Worm (Caenorhabditis elegans): ENCODE measurements around the gene W08E12.6.

W08E12.6 gene

DNA sequence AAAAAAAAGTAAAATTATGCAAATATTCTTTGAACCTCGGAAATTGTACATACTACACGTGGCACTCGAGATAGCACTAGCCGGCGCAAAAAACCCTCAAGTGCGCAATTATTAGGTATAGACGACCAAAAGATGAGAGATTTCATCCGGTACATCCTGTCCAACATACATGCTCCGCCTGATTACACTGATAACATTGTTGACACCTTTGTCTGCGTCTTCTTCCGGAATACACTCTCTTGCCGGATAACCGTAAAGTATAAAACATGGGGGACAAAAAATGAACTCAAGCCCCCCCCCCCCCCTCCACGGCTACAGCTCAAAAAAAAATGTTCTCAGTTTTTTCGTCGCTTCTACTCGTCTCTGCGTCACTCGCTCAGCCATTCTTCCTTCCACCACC is at the start of gene W08E12.6:
Gene W08E12.6 (plus strand): TSS at position 301 of the 400 bp plus-strand sequence.
- TF ChIP-seq him-1 (tag; optimal IDR thresholded peaks at IDR 0.05) (no peak), dao-5 (tag; optimal IDR thresholded peaks at IDR 0.05) (no peak), W03F9.2 (tag; optimal IDR thresholded peaks at IDR 0.05) (no peak)

DNA sequence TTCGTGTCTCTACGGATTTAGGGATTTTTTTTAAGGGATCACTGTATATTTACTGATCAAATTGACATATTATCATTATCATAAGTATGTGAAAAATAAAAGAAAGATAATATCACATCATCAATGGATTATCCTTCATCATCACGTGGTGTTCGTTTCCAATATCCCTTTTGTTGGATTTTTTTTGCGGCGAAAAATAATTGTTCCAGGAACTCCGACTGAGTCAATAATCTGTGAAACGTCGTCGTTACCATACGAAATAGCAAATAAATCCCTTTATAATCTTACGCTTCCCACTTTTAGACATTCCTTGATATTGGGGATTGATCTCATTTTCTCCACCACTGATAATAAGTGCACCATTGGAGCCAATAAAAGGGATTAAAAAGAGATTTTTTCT is 48.4 kb upstream of the W08E12.6 start:
- TF ChIP-seq W03F9.2 (tag; optimal IDR thresholded peaks at IDR 0.05) = no peak
- no peak for TF ChIP-seq him-1 (tag; optimal IDR thresholded peaks at IDR 0.05)
- no peak for TF ChIP-seq dao-5 (tag; optimal IDR thresholded peaks at IDR 0.05)

DNA sequence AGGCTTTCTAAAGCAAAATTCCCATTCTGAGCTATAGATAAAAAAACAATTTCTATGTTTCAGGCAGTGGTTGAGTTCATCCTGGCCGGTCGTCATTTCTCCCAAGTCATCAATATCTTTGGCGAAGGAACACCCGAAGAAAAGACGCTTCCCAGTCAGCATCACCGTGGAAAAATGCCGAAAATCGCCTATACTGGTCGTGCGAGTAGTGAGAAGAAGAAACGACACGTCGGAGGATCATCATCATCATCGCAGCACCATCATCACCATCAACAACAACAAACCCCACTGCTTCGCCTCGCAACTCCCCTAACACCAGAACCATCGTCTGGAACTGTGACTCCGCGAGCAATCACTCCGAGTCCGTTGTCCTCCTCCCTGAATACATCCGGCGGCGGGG is 46.8 kb upstream of the W08E12.6 start:
- TF ChIP-seq dao-5 (tag; optimal IDR thresholded peaks at IDR 0.05) (no peak), W03F9.2 (tag; optimal IDR thresholded peaks at IDR 0.05) (no peak), him-1 (tag; optimal IDR thresholded peaks at IDR 0.05) (no peak)

DNA sequence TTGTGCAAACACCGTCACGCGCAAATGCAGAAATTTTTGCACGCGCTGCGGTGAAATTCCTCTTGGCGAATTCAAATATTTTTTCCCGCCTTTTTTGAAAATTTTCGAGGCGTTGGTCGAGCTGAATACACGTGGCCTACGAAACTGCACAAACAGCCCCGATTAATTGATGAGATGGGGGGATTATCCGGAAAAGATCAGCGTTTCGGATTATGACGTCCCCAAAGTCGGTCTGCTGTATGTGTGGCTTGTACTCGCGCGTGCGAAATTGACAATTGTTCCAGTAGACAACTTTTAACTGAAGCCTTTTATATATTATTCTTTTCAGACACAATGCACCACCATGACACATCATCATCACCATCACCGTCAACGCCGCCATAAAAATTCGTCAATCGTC is 46.4 kb upstream of the W08E12.6 start:
- no peak for TF ChIP-seq W03F9.2 (tag; optimal IDR thresholded peaks at IDR 0.05)
- TF ChIP-seq him-1 (tag; optimal IDR thresholded peaks at IDR 0.05) = no peak
- TF ChIP-seq dao-5 (tag; optimal IDR thresholded peaks at IDR 0.05) = no peak

DNA sequence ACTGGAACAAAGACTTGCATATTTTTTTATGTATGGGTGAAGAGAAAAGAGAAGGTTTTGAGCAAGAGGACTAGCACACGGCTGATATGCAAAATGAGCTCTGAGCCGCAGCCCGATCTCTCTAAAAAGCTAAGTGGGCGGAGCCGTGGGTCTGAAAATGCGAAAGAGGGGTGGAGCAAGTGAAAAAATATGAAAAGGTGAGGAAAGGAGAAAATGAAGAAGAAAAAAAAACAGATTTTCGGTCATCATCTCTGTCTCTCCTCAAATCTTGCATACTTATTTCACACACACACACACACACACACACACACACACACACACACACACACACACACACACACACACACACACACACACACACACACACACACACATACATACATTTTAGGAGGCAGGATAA is 44.0 kb upstream of the W08E12.6 start, which contains the start of gene dmd-9:
Gene dmd-9 (minus strand): TSS at position 101 of the 400 bp plus-strand sequence.
- no peak for TF ChIP-seq W03F9.2 (tag; optimal IDR thresholded peaks at IDR 0.05)
- TF ChIP-seq him-1 (tag; optimal IDR thresholded peaks at IDR 0.05) = no peak
- TF ChIP-seq dao-5 (tag; optimal IDR thresholded peaks at IDR 0.05) = no peak

DNA sequence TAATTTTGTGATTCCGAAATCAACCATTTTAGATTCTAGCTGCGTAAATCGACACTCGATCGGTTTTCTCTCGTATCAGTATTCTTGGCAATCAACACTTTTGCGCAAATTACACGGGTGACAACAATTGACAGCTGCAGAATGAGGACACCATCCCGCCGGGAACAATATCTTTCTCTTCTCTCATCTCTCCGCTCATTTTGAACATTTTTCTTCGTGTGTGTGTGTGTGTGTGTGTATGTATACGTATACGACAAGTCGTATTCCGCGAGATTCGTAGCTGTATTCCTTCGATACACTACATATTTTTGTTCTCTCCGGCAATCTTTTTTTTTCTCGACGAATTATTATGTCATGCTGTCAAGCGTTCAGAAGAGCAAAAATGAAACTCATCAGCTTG is 41.5 kb upstream of the W08E12.6 start:
- TF ChIP-seq dao-5 (tag; optimal IDR thresholded peaks at IDR 0.05) = no peak
- TF ChIP-seq him-1 (tag; optimal IDR thresholded peaks at IDR 0.05) = no peak
- no peak for TF ChIP-seq W03F9.2 (tag; optimal IDR thresholded peaks at IDR 0.05)

ce11 chrIV:3258528-3258927 is 39.9 kb upstream of the W08E12.6 start, which contains the start of gene T26C12.1:
T26C12.1 (plus strand) TSS chrIV:3258910.
- TF ChIP-seq W03F9.2 (tag; optimal IDR thresholded peaks at IDR 0.05) = no peak
- no peak for TF ChIP-seq him-1 (tag; optimal IDR thresholded peaks at IDR 0.05)
- no peak for TF ChIP-seq dao-5 (tag; optimal IDR thresholded peaks at IDR 0.05)

DNA sequence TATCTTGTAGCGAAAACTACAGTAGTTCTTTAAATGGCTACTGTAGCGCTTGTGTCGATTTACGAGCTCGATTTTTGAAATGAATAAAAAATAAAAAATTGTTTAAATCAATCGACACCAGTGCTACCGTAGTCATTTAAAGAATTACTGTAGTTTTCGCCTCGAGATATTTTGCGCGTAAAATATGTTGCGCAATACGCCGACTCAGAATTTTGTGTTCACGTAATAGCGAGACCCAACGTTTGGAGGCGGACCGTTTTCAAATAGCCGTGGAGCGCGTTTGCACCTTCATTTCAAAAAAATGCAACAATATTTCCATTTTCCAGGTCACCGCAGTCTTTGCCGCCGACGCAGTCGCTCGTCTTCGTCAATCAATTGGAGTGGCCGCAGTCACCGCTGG is 38.2 kb upstream of the W08E12.6 start:
- TF ChIP-seq dao-5 (tag; optimal IDR thresholded peaks at IDR 0.05) (no peak), him-1 (tag; optimal IDR thresholded peaks at IDR 0.05) (no peak), W03F9.2 (tag; optimal IDR thresholded peaks at IDR 0.05) (no peak)

DNA sequence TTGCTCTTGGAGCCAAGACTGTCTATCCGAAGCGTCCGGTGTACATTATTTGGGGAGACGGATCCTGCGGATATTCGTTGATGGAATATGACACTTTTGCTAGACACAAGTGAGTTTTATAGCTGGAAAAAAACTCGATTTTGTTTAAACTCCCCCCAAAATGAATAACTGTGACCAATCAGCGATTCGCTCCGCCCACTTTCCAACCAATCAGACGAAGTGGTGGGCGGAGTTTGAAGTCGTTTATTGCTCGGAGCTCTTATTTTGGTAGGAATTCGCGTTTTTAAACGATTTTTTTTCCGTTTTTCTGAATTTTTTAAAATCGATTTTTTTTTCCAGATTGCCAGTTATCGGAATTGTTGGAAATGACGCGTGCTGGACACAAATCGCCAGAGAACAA is 36.6 kb upstream of the W08E12.6 start:
- TF ChIP-seq dao-5 (tag; optimal IDR thresholded peaks at IDR 0.05) (no peak), him-1 (tag; optimal IDR thresholded peaks at IDR 0.05) (no peak), W03F9.2 (tag; optimal IDR thresholded peaks at IDR 0.05) (no peak)

DNA sequence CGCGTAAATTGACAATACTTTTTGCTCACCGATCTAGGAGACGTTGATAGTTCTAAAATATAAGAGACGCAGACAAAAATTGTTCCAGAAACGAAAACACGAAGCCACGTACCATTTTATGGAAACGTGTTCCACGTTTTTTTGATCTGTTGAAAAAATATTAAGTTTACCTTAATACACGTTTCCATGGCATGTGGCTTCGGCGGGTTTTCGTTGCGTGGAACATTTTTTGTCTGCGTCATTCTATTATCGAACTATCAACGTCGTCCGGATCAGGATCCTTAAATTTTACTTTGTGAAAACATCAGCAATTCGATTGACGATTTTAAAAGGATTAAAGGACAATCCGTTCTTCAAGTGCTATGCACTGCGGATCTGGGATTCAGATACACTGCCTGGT is 32.7 kb upstream of the W08E12.6 start, which contains the start of gene T26C12.2:
Gene T26C12.2 (minus strand): TSS at position 101 of the 400 bp plus-strand sequence.
- no peak for TF ChIP-seq W03F9.2 (tag; optimal IDR thresholded peaks at IDR 0.05)
- no peak for TF ChIP-seq him-1 (tag; optimal IDR thresholded peaks at IDR 0.05)
- no peak for TF ChIP-seq dao-5 (tag; optimal IDR thresholded peaks at IDR 0.05)

ce11 chrIV:3266841-3267240 is 31.6 kb upstream of the W08E12.6 start:
- TF ChIP-seq him-1 (tag; optimal IDR thresholded peaks at IDR 0.05) (no peak), dao-5 (tag; optimal IDR thresholded peaks at IDR 0.05) (no peak), W03F9.2 (tag; optimal IDR thresholded peaks at IDR 0.05) (no peak)

- no peak for TF ChIP-seq dao-5 (tag; optimal IDR thresholded peaks at IDR 0.05)
- no peak for TF ChIP-seq W03F9.2 (tag; optimal IDR thresholded peaks at IDR 0.05)
- no peak for TF ChIP-seq him-1 (tag; optimal IDR thresholded peaks at IDR 0.05)
Measured at ce11 chrIV:3267581-3267980, 30.8 kb upstream of the W08E12.6 start, which contains the start of gene clec-173. clec-173 (minus strand) TSS chrIV:3267681.

ce11 chrIV:3271342-3271741 is 27.1 kb upstream of the W08E12.6 start:
- TF ChIP-seq W03F9.2 (tag; optimal IDR thresholded peaks at IDR 0.05) (no peak), him-1 (tag; optimal IDR thresholded peaks at IDR 0.05) (no peak), dao-5 (tag; optimal IDR thresholded peaks at IDR 0.05) (no peak)

DNA sequence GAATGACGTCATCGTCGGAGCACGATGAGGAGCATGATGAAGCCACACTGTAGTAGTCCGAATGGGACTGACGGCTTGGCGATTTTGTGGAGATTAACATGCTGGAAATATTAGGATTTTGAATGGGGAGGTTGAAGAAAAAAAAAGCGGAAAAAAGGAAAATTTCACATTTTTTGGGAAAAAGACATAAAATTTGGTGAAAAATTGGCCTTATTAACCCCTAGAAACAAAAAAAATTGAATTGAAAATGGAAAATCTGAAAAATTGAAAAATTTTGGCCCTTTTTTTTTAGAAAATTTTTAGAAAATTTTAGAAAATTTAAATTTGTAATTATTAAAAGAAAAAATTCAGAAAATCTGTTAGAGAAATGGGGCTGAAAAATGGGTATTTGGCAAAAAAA is 25.1 kb upstream of the W08E12.6 start, which contains the start of gene T26C12.3:
Gene T26C12.3 (minus strand): TSS at position 101 of the 400 bp plus-strand sequence.
- TF ChIP-seq W03F9.2 (tag; optimal IDR thresholded peaks at IDR 0.05) (no peak), dao-5 (tag; optimal IDR thresholded peaks at IDR 0.05) (no peak), him-1 (tag; optimal IDR thresholded peaks at IDR 0.05) (no peak)

DNA sequence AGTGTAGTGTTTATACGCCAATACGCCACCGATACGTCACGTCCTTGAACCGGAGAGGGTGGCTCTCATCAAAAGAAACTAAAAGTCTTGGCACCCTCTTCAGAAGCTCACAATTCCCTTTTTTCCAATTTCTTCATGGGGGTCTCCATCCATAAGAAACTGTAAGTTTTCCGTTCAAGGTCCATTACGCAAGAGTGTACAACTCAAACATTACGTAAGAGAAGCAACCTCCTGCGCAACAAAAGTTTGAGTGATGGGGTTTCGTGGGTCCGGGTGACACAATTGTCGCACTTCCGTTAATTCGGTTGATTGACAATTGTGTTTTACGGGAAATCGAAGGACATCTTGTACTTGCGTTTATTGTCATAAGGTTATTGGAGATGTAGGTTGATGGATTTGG is 19.6 kb upstream of the W08E12.6 start:
- TF ChIP-seq him-1 (tag; optimal IDR thresholded peaks at IDR 0.05) = no peak
- TF ChIP-seq W03F9.2 (tag; optimal IDR thresholded peaks at IDR 0.05) = no peak
- no peak for TF ChIP-seq dao-5 (tag; optimal IDR thresholded peaks at IDR 0.05)
